Worm (Caenorhabditis elegans) whole organism, young adult: ENCODE measurements around the gene F11A5.17.

ENCODE experiments used
- B0261.1 ChIP-seq: sonication (generic microtip); optimal IDR thresholded peaks from 2 replicates; lab custom pipeline; 2016; ENCODE audit warnings: mild to moderate bottlenecking, missing genetic modification characterization, moderate library complexity, missing compliant biosample characterization
- C06A6.2 ChIP-seq: fragments of 200-800 bp; sonication (Bioruptor generic); conservative IDR thresholded peaks from 2 replicates; pipeline ENCODE4 v1.3.6; 2022; ENCODE audit warnings: missing genetic modification characterization, missing compliant biosample characterization
- C17E4.6 ChIP-seq: fragments of 200-800 bp; sonication (Bioruptor generic); IDR thresholded peaks from 2 replicates; pipeline ENCODE4 v1.3.6; 2022; ENCODE audit warnings: missing genetic modification reagents, missing genetic modification characterization, missing compliant biosample characterization
- F22D6.2 ChIP-seq: sonication (generic microtip); optimal IDR thresholded peaks from 2 replicates; lab custom pipeline; 2016; ENCODE audit warnings: mild to moderate bottlenecking, missing genetic modification characterization, missing compliant biosample characterization
- F39B2.1 ChIP-seq: fragments of 200-800 bp; sonication (Bioruptor generic); IDR thresholded peaks from 2 replicates; pipeline ENCODE4 v1.3.6; 2022; ENCODE audit warnings: missing genetic modification reagents, missing genetic modification characterization, missing compliant biosample characterization
- akir-1 ChIP-seq: fragments of 200-800 bp; sonication (Bioruptor generic); optimal IDR thresholded peaks from 2 replicates; lab custom pipeline; 2018; ENCODE audit warnings: mild to moderate bottlenecking, missing genetic modification characterization, moderate library complexity, missing compliant biosample characterization
- athp-1 ChIP-seq: sonication (generic microtip); optimal IDR thresholded peaks from 2 replicates; lab custom pipeline; 2017; ENCODE audit warnings: mild to moderate bottlenecking, missing genetic modification characterization, missing compliant biosample characterization
- cebp-1 ChIP-seq, 2 experiments: fragments of 200-800 bp in 1 of 2; sonication (Bioruptor generic) in 1 of 2; sonication (generic microtip) in 1 of 2; IDR thresholded peaks in 1 of 2; optimal IDR thresholded peaks in 1 of 2; 2 replicates each; pipeline versions ENCODE4 v1.3.6 to Lab custom; 2017 to 2022; ENCODE audit warnings: missing compliant biosample characterization in 2 of 2, missing genetic modification characterization in 2 of 2, mild to moderate bottlenecking in 1 of 2, missing genetic modification reagents in 1 of 2, moderate library complexity in 1 of 2
- ceh-100 ChIP-seq: fragments of 200-800 bp; sonication (Bioruptor generic); IDR thresholded peaks from 2 replicates; pipeline ENCODE4 v1.3.6; 2022; ENCODE audit warnings: missing genetic modification reagents, missing genetic modification characterization, missing compliant biosample characterization
- ceh-79 ChIP-seq: sonication (generic microtip); optimal IDR thresholded peaks from 2 replicates; lab custom pipeline; 2017; ENCODE audit warnings: mild to moderate bottlenecking, missing genetic modification characterization, missing compliant biosample characterization
- die-1 ChIP-seq: sonication (generic microtip); optimal IDR thresholded peaks from 2 replicates; lab custom pipeline; 2016; ENCODE audit warnings: missing genotype, mild to moderate bottlenecking, missing genetic modification characterization, missing compliant biosample characterization
- dpff-1 ChIP-seq: sonication (generic microtip); optimal IDR thresholded peaks from 2 replicates; lab custom pipeline; 2017; ENCODE audit warnings: mild to moderate bottlenecking, missing genetic modification characterization, missing compliant biosample characterization
- dpl-1 ChIP-seq: fragments of 150-350 bp; optimal IDR thresholded peaks from 2 replicates; lab custom pipeline; 2014; ENCODE audit warnings: missing biosample characterization, missing genetic modification reagents, missing genetic modification characterization
- egl-18 ChIP-seq: fragments of 200-800 bp; sonication (Bioruptor generic); IDR thresholded peaks from 2 replicates; pipeline ENCODE4 v1.3.6; 2022; ENCODE audit warnings: missing genetic modification reagents, missing genetic modification characterization, missing compliant biosample characterization
- egl-44 ChIP-seq: fragments of 200-800 bp; sonication (Bioruptor generic); IDR thresholded peaks from 2 replicates; pipeline ENCODE4 v1.3.6; 2022; ENCODE audit warnings: missing genetic modification reagents, missing genetic modification characterization, missing compliant biosample characterization
- ekl-4 ChIP-seq: fragments of 200-800 bp; sonication (Bioruptor generic); IDR thresholded peaks from 2 replicates; pipeline ENCODE4 v1.3.6; 2022; ENCODE audit warnings: missing genetic modification reagents, missing genetic modification characterization, missing compliant biosample characterization
- him-1 ChIP-seq: sonication (generic microtip); optimal IDR thresholded peaks from 2 replicates; lab custom pipeline; 2016; ENCODE audit warnings: missing genotype, missing genetic modification reagents, missing genetic modification characterization, missing compliant biosample characterization
- hlh-12 ChIP-seq: sonication (generic microtip); optimal IDR thresholded peaks from 2 replicates; lab custom pipeline; 2016; ENCODE audit warnings: missing genetic modification characterization, missing compliant biosample characterization
- hlh-26 ChIP-seq: fragments of 200-800 bp; sonication (Bioruptor generic); conservative IDR thresholded peaks from 2 replicates; pipeline ENCODE4 v1.3.6; 2022; ENCODE audit warnings: missing genetic modification reagents, missing genetic modification characterization, missing compliant biosample characterization
- hrde-1 ChIP-seq: sonication (generic microtip); optimal IDR thresholded peaks from 2 replicates; lab custom pipeline; 2016; ENCODE audit warnings: missing genetic modification characterization, mild to moderate bottlenecking, missing compliant biosample characterization, moderate library complexity, missing genotype, missing genetic modification reagents, borderline replicate concordance
- let-526 ChIP-seq: fragments of 200-800 bp; sonication (Bioruptor generic); IDR thresholded peaks from 2 replicates; pipeline ENCODE4 v1.3.6; 2022; ENCODE audit warnings: missing genetic modification reagents, missing genetic modification characterization, missing compliant biosample characterization
- lin-26 ChIP-seq: fragments of 200-800 bp; sonication (Bioruptor generic); IDR thresholded peaks from 2 replicates; pipeline ENCODE4 v1.3.6; 2022; ENCODE audit warnings: missing genetic modification reagents, missing genetic modification characterization, missing compliant biosample characterization
- lin-54 ChIP-seq: fragments of 200-800 bp; sonication (Bioruptor generic); optimal IDR thresholded peaks from 2 replicates; lab custom pipeline; 2018; ENCODE audit warnings: mild to moderate bottlenecking, missing genetic modification characterization, missing compliant biosample characterization
- madf-10 ChIP-seq: sonication (generic microtip); optimal IDR thresholded peaks from 2 replicates; lab custom pipeline; 2016; ENCODE audit warnings: mild to moderate bottlenecking, missing genetic modification characterization, missing compliant biosample characterization
- madf-3 ChIP-seq: fragments of 200-800 bp; sonication (Bioruptor generic); IDR thresholded peaks from 2 replicates; pipeline ENCODE4 v1.3.6; 2022; ENCODE audit warnings: missing genetic modification reagents, missing genetic modification characterization, missing compliant biosample characterization
- mes-4 ChIP-seq: sonication (generic microtip); optimal IDR thresholded peaks from 2 replicates; lab custom pipeline; 2016; ENCODE audit warnings: missing genotype, missing genetic modification characterization, missing compliant biosample characterization
- nfya-1 ChIP-seq: sonication (generic microtip); optimal IDR thresholded peaks from 2 replicates; lab custom pipeline; 2017; ENCODE audit warnings: antibody characterized with exemption, missing compliant biosample characterization, missing genetic modification characterization, borderline replicate concordance; ENCODE audit not compliant: insufficient read depth
- nhr-27 ChIP-seq: fragments of 200-800 bp; sonication (Bioruptor generic); optimal IDR thresholded peaks from 2 replicates; lab custom pipeline; 2018; ENCODE audit warnings: mild to moderate bottlenecking, missing genetic modification characterization, moderate library complexity, missing compliant biosample characterization
- nhr-80 ChIP-seq: sonication (generic microtip); optimal IDR thresholded peaks from 2 replicates; lab custom pipeline; 2016; ENCODE audit warnings: missing genetic modification characterization, missing compliant biosample characterization
- snpc-1.3 ChIP-seq: sonication (generic microtip); optimal IDR thresholded peaks from 2 replicates; lab custom pipeline; 2017; ENCODE audit warnings: missing genetic modification characterization, mild to moderate bottlenecking, missing compliant biosample characterization, antibody characterized with exemption, moderate library complexity, missing genotype, missing genetic modification reagents; ENCODE audit not compliant: insufficient read depth
- xnd-1 ChIP-seq: sonication (generic microtip); optimal IDR thresholded peaks from 2 replicates; lab custom pipeline; 2016; ENCODE audit warnings: missing genotype, missing genetic modification reagents, missing genetic modification characterization, missing compliant biosample characterization
- zim-3 ChIP-seq: sonication (generic microtip); optimal IDR thresholded peaks from 2 replicates; lab custom pipeline; 2017; ENCODE audit warnings: mild to moderate bottlenecking, missing genetic modification characterization, moderate library complexity, missing compliant biosample characterization
- ztf-28 ChIP-seq: fragments of 200-800 bp; sonication (Bioruptor generic); IDR thresholded peaks from 2 replicates; pipeline ENCODE4 v1.3.6; 2022; ENCODE audit warnings: missing genetic modification reagents, missing genetic modification characterization, missing compliant biosample characterization

The F11A5.17 gene

ce11 chrV:16192114-16192513, 9.7 kb upstream of the F11A5.17 start, which contains the start of gene srh-279:
Gene srh-279 (plus strand): TSS chrV:16192414.
- TF ChIP-seq lin-54 (GFP tag; lab: Kevin White, UChicago) (no peak), C17E4.6 (GFP tag; lab: Robert Waterston, UW) (no peak), athp-1 (tag; lab: Kevin White, UChicago) (no peak), hrde-1 (tag; lab: Kevin White, UChicago) (no peak), hlh-12 (tag; lab: Kevin White, UChicago) (no peak)

DNA sequence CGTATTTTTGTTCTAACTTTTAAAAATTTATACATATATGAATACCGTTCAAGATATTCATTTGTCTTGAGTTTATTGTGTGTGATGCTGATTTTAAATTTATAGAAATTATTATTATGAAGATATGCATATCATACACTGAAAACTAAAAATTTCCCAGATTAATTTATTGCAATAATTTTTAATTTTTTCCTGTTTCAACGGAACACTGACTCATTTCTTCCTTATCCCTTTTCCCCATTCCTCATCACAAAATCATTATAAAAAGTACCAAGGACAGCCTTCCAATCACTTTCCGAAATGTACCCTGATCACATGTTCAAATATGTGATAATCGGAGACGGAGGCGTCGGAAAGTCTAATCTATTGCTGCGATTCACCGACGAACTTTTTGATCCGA, 7.2 kb upstream of the F11A5.17 start, which contains the start of gene rabr-4:
Gene rabr-4 (plus strand): TSS at position 301 of the 400 bp plus-strand sequence.
- TF ChIP-seq ceh-100 (GFP tag; lab: Robert Waterston, UW): no peak
- TF ChIP-seq cebp-1 (GFP tag; IDR thresholded peaks at IDR 0.05; lab: Robert Waterston, UW): no peak
- no peak for TF ChIP-seq cebp-1 (tag; optimal IDR thresholded peaks at IDR 0.05; lab: Kevin White, UChicago)
- no peak for TF ChIP-seq nhr-27
- TF ChIP-seq dpl-1: no peak
- TF ChIP-seq egl-18 (GFP tag; lab: Robert Waterston, UW): no peak
- TF ChIP-seq snpc-1.3: no peak

DNA sequence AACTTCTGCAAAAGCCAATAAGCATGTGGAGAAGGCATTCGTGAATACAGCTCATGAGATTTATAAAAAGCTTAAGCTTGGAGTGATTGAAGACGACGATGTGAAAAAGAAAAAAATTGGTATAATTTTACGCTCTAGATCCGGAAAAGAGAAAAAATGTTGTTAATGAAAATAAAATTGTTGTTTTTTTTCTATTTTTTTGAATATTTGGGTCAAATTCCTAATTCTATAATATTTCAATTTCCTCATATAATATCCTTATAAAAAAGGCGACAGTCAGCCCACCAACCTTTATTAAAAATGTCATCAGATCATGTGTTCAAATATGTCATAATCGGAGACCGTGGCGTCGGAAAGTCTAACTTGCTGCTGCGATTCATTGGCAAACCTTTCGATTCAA, 6.5 kb upstream of the F11A5.17 start, which contains the start of gene rabr-3:
Gene rabr-3 (plus strand): TSS at position 301 of the 400 bp plus-strand sequence.
- TF ChIP-seq ekl-4 (GFP tag; lab: Robert Waterston, UW) (no peak), lin-26 (no peak), mes-4 (no peak), let-526 (no peak), C06A6.2 (GFP tag; lab: Robert Waterston, UW) (no peak), egl-44 (GFP tag; lab: Robert Waterston, UW) (no peak), him-1 (tag; lab: Kevin White, UChicago) (no peak), B0261.1 (no peak), hrde-1 (tag; lab: Kevin White, UChicago) (no peak), madf-3 (no peak), zim-3 (no peak), nfya-1 (tag; lab: Kevin White, UChicago) (no peak), xnd-1 (tag; lab: Kevin White, UChicago) (no peak), ceh-79 (tag; lab: Kevin White, UChicago) (no peak), F22D6.2 (tag; lab: Kevin White, UChicago) (no peak), die-1 (tag; lab: Kevin White, UChicago) (no peak), nhr-80 (tag; lab: Kevin White, UChicago) (no peak), ztf-28 (GFP tag; lab: Robert Waterston, UW) (no peak), madf-10 (tag; lab: Kevin White, UChicago) (no peak), F39B2.1 (GFP tag; lab: Robert Waterston, UW) (no peak)

DNA sequence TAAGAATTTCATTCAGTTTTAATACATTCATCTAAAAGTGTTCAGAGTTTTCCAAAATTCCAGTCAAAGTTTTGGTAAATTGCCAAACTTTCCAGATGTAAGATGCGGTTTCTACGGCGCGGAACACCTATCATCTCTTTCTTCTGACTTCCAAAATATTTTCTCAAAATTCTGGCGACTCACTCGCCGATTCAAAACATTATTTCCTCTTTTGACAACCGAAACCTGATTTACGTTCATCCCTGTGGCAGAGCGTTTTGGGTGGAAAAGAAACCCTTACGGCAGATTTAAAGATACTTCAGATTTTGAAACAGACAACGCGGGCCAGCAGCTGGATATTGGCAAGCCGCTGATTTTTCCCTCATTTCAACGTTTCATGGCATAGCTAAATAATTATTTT, 3.8 kb upstream of the F11A5.17 start, which contains the start of gene F11A5.5:
Gene F11A5.5 (plus strand): TSS at position 301 of the 400 bp plus-strand sequence.
- no peak for TF ChIP-seq dpff-1 (tag; lab: Kevin White, UChicago)

- no peak for TF ChIP-seq lin-54 (GFP tag; lab: Kevin White, UChicago)
- TF ChIP-seq dpff-1 (tag; lab: Kevin White, UChicago): no peak
- TF ChIP-seq hlh-26 (GFP tag; lab: Robert Waterston, UW): no peak
- no peak for TF ChIP-seq ztf-28 (GFP tag; lab: Robert Waterston, UW)
- no peak for TF ChIP-seq akir-1 (GFP tag; lab: Kevin White, UChicago)
- TF ChIP-seq, all 124 proteins: peak for 0
These were observed 788 bp downstream of the F11A5.17 start, which contains the start of gene F11A5.18 for ce11 chrV:16202618-16203017. Gene F11A5.18 (plus strand): TSS chrV:16202918.
